Worm (Caenorhabditis elegans) whole organism, L4/young adult: ENCODE results near the gene skp-1.

ENCODE experiments used
- W03F9.2 ChIP-seq: fragments of 150-350 bp; optimal IDR thresholded peaks from 2 replicates; lab custom pipeline; 2014; ENCODE audit warnings: missing biosample characterization, missing genetic modification characterization
- him-1 ChIP-seq: sonication (generic microtip); optimal IDR thresholded peaks from 2 replicates; lab custom pipeline; 2016; ENCODE audit warnings: missing genotype, missing genetic modification reagents, missing genetic modification characterization, missing compliant biosample characterization

DNA sequence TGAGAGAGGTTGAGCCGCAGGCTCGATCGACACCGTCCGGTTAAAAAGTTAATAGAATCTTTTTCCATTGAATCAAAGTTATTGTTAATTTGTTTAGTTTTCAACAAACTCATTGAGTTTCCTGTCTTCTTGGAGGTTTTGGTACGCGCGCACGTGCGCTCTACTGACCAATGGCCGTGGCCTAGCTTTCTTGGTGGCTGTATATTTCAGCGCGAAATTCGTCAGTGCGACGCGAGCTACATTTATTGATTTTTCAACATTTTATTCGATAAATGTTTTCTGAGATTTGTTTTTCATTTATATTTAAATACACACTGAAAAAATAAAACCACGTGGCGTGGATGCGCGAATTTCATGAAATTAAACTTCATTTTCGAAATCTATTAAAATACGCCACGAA lies 1.1 kb upstream of the skp-1 start, which contains the start of gene bir-1:
- TF ChIP-seq W03F9.2 (tag; lab: Kevin White, UChicago) (peak; percentile 34), him-1 (tag; lab: Kevin White, UChicago) (peak; percentile 44)
